Fruit fly (Drosophila melanogaster) whole organism: ENCODE results near the gene Mesh1.

Experiments used
- CG8478 ChIP-seq: fragments of >200 bp; optimal IDR thresholded peaks from 2 replicates; lab custom pipeline; 2018; ENCODE audit warnings: inconsistent platforms
- Dll ChIP-seq: fragments of >200 bp; optimal IDR thresholded peaks from 2 replicates; lab custom pipeline; 2017
- EcR ChIP-seq, 2 experiments: fragments of >200 bp; optimal IDR thresholded peaks; 2 replicates each; lab custom pipeline; 2017; ENCODE audit warnings: missing biosample characterization in 2 of 2, missing genetic modification characterization in 2 of 2, missing genetic modification reagents in 2 of 2
- pan ChIP-seq: fragments of >200 bp; optimal IDR thresholded peaks from 2 replicates; lab custom pipeline; 2017
- psq ChIP-seq: fragments of >200 bp; optimal IDR thresholded peaks from 2 replicates; lab custom pipeline; 2017
- usp ChIP-seq: fragments of >200 bp; optimal IDR thresholded peaks from 2 replicates; lab custom pipeline; 2017; ENCODE audit warnings: missing biosample characterization, missing genetic modification characterization, mixed read lengths

dm6 chr3R:29199807-29200693 is 2.3 kb downstream of the Mesh1 start, which contains the start of gene CG11899:
- TF ChIP-seq psq (lab: Kevin White, UChicago) (no peak), Dll (lab: Kevin White, UChicago) (no peak), CG8478 (no peak), usp (GFP tag; lab: Kevin White, UChicago) (no peak), EcR (GFP tag; optimal IDR thresholded peaks at IDR 0.05; lab: Kevin White, UChicago) (peak; percentile 86 to 91), pan (lab: Kevin White, UChicago) (no peak)
